Worm (Caenorhabditis elegans) whole organism, young adult: ENCODE measurements around the gene R05G9R.1.

ENCODE experiments used
- T07F8.4 ChIP-seq: sonication (generic microtip); optimal IDR thresholded peaks from 2 replicates; lab custom pipeline; 2016; ENCODE audit warnings: mild to moderate bottlenecking, missing genetic modification characterization, moderate library complexity, missing compliant biosample characterization
- zfh-2 ChIP-seq: fragments of 200-800 bp; sonication (Bioruptor generic); conservative IDR thresholded peaks from 2 replicates; pipeline ENCODE4 v1.3.6; 2022; ENCODE audit warnings: missing genetic modification reagents, missing genetic modification characterization, missing compliant biosample characterization

ce11 chrII:6489711-6490184 lies 24.1 kb downstream of the R05G9R.1 start, which contains the start of the genes snr-3 and rsp-5:
- TF ChIP-seq T07F8.4 (tag; lab: Kevin White, UChicago) = no peak
- no peak for TF ChIP-seq zfh-2 (GFP tag; lab: Robert Waterston, UW)
